Fruit fly (Drosophila melanogaster): Measurements from ENCODE around the gene LSm-4.

LSm-4 gene

dm6 chr2L:10375464-10376236, 29.4 kb downstream of the LSm-4 start, which contains the start of the genes CG33303 and dpr19:
Gene CG33303 (minus strand): TSS chr2L:10375757.
Gene dpr19 (plus strand): TSS chr2L:10376168.
- TF ChIP-seq dmrt99B (tag; optimal IDR thresholded peaks at IDR 0.05) = peak; percentile 80
- no peak for TF ChIP-seq CG9609 (GFP tag; optimal IDR thresholded peaks at IDR 0.05)
- TF ChIP-seq CG10431 (GFP tag; optimal IDR thresholded peaks at IDR 0.05) = peak; percentile 46
- no peak for TF ChIP-seq h (optimal IDR thresholded peaks at IDR 0.05)
- TF ChIP-seq lola (GFP tag; optimal IDR thresholded peaks at IDR 0.05) = peak in 1 of 3 experiments; percentile 77
- TF ChIP-seq E2f1 (GFP tag; IDR thresholded peaks at IDR 0.05) = peak; percentile 60
- TF ChIP-seq CG1603 (tag; optimal IDR thresholded peaks at IDR 0.05) = peak; percentile 16
- TF ChIP-seq maf-S (GFP tag; optimal IDR thresholded peaks at IDR 0.05) = no peak
- no peak for TF ChIP-seq CG31365 (tag; optimal IDR thresholded peaks at IDR 0.05)
- TF ChIP-seq CG9215 (GFP tag; IDR thresholded peaks at IDR 0.05) = no peak
- TF ChIP-seq CG15601 (tag; optimal IDR thresholded peaks at IDR 0.05) = peak; percentile 86
- no peak for TF ChIP-seq CG43689 (GFP tag; IDR thresholded peaks at IDR 0.05)
- TF ChIP-seq tna (GFP tag; IDR thresholded peaks at IDR 0.05; ENCODE audit: partially characterized antibody) = no peak
- no peak for TF ChIP-seq CG15073 (GFP tag; optimal IDR thresholded peaks at IDR 0.05)
- peak; percentile 50 for TF ChIP-seq CG13123 (GFP tag; optimal IDR thresholded peaks at IDR 0.05)
- TF ChIP-seq odd (GFP tag; optimal IDR thresholded peaks at IDR 0.05) = peak; percentile 53
- no peak for TF ChIP-seq tx (GFP tag; optimal IDR thresholded peaks at IDR 0.05)
- peak; percentile 48 for TF ChIP-seq Fer2 (tag; optimal IDR thresholded peaks at IDR 0.05)
- TF ChIP-seq Hmx (GFP tag; optimal IDR thresholded peaks at IDR 0.05) = no peak
- TF ChIP-seq usp (GFP tag; optimal IDR thresholded peaks at IDR 0.05) = no peak
- no peak for TF ChIP-seq Sry-δ (GFP tag; optimal IDR thresholded peaks at IDR 0.05)
- peak; percentile 58 for TF ChIP-seq esg (GFP tag; conservative IDR thresholded peaks at IDR 0.05)
- TF ChIP-seq Atf3 (GFP tag; optimal IDR thresholded peaks at IDR 0.05) = no peak
- TF ChIP-seq CG8281 (tag; optimal IDR thresholded peaks at IDR 0.05) = peak; percentile 4
- no peak; the same call in 2 of the 3 replicates for TF ChIP-seq Aef1 (GFP tag; IDR thresholded peaks at IDR 0.05)
- no peak for TF ChIP-seq jing (GFP tag; optimal IDR thresholded peaks at IDR 0.05)
- peak; percentile 72 for TF ChIP-seq CG13894 (tag; optimal IDR thresholded peaks at IDR 0.05)
- TF ChIP-seq CG17186 (GFP tag; optimal IDR thresholded peaks at IDR 0.05) = no peak
- TF ChIP-seq danr (GFP tag; IDR thresholded peaks at IDR 0.05) = no peak
- peak; percentile 64 for TF ChIP-seq CG30403 (GFP tag; optimal IDR thresholded peaks at IDR 0.05)
- TF ChIP-seq croc (GFP tag; conservative IDR thresholded peaks at IDR 0.05) = peak; percentile 41; the same call in 2 of the 3 replicates
- no peak for TF ChIP-seq chn (GFP tag; optimal IDR thresholded peaks at IDR 0.05)
- TF ChIP-seq hkb (optimal IDR thresholded peaks at IDR 0.05) = no peak
- peak; percentile 78 for TF ChIP-seq hkb (GFP tag; IDR thresholded peaks at IDR 0.05)
- TF ChIP-seq CG32532 (GFP tag; IDR thresholded peaks at IDR 0.05) = peak; percentile 82
- TF ChIP-seq C15 (GFP tag; IDR thresholded peaks at IDR 0.05) = no peak
- TF ChIP-seq CG34376 (GFP tag; optimal IDR thresholded peaks at IDR 0.05) = no peak
- TF ChIP-seq btn (GFP tag; optimal IDR thresholded peaks at IDR 0.05) = no peak
- peak; percentile 4 for TF ChIP-seq kay (GFP tag; optimal IDR thresholded peaks at IDR 0.05)
- peak; percentile 86 for TF ChIP-seq CG8388 (GFP tag; optimal IDR thresholded peaks at IDR 0.05)
- TF ChIP-seq CG13775 (GFP tag; optimal IDR thresholded peaks at IDR 0.05) = peak; percentile 71
- peak; percentile 38 for TF ChIP-seq Chrac-16 (GFP tag; optimal IDR thresholded peaks at IDR 0.05)
- TF ChIP-seq abd-A (tag; optimal IDR thresholded peaks at IDR 0.05) = no peak
- no peak for TF ChIP-seq Bdp1 (GFP tag; optimal IDR thresholded peaks at IDR 0.05)
- peak; percentile 87 for TF ChIP-seq CG15269 (tag; optimal IDR thresholded peaks at IDR 0.05)
- TF ChIP-seq hth (optimal IDR thresholded peaks at IDR 0.05) = no peak
- TF ChIP-seq CG1024 (GFP tag; IDR thresholded peaks at IDR 0.05) = 0 out of 2 replicates have a peak, but pooled peaks have one; percentile 35
- TF ChIP-seq CG1602 (GFP tag; optimal IDR thresholded peaks at IDR 0.05) = peak; percentile 52
- TF ChIP-seq CG3995 (GFP tag; optimal IDR thresholded peaks at IDR 0.05) = peak; percentile 48
- no peak for TF ChIP-seq Antp (GFP tag; optimal IDR thresholded peaks at IDR 0.05)
- TF ChIP-seq Awh (GFP tag; IDR thresholded peaks at IDR 0.05) = peak; percentile 73

Data from whole organism, embryonic.